Worm (Caenorhabditis elegans) whole organism, L1 larva: ENCODE data around the gene zipt-16.

ENCODE experiments used
- F16B12.6 ChIP-seq: fragments of 150-350 bp; optimal IDR thresholded peaks from 2 replicates; lab custom pipeline; 2014; ENCODE audit warnings: missing biosample characterization, missing genetic modification characterization
- Y116A8C.19 ChIP-seq: sonication (generic microtip); optimal IDR thresholded peaks from 2 replicates; lab custom pipeline; 2016; ENCODE audit warnings: missing compliant biosample characterization, missing genetic modification characterization, borderline replicate concordance
- alr-1 ChIP-seq: fragments of 200-800 bp; sonication (Bioruptor generic); optimal IDR thresholded peaks from 2 replicates; lab custom pipeline; 2018; ENCODE audit warnings: borderline replicate concordance, mild to moderate bottlenecking, missing genetic modification characterization, missing compliant biosample characterization
- ceh-82 ChIP-seq, 3 experiments: fragments of 150-350 bp in 1 of 3; sonication (generic microtip) in 2 of 3; optimal IDR thresholded peaks; 2 replicates each; lab custom pipeline; 2014 to 2017; ENCODE audit warnings: missing biosample characterization in 3 of 3, missing genetic modification characterization in 3 of 3
- ces-1 ChIP-seq: fragments of 150-350 bp; optimal IDR thresholded peaks from 2 replicates; lab custom pipeline; 2014; ENCODE audit warnings: missing biosample characterization, missing genetic modification reagents, missing genetic modification characterization
- efl-1 ChIP-seq, 4 experiments: fragments of 150-350 bp; optimal IDR thresholded peaks in 3 of 4; peaks in 1 of 4; 1 replicate in 1 of 4; 2 replicates in 3 of 4; lab custom pipeline; 2014; ENCODE audit warnings: missing biosample characterization in 2 of 4, missing genetic modification characterization in 2 of 4, missing genetic modification reagents in 2 of 4
- efl-3 ChIP-seq: fragments of 200-800 bp; sonication (Bioruptor generic); optimal IDR thresholded peaks from 2 replicates; lab custom pipeline; 2018; ENCODE audit warnings: mild to moderate bottlenecking, missing genetic modification characterization, missing compliant biosample characterization
- egl-27 ChIP-seq, 2 experiments: fragments of 150-350 bp in 1 of 2; sonication (generic microtip); optimal IDR thresholded peaks; 3 replicates each; lab custom pipeline; 2017 to 2018; ENCODE audit warnings: missing biosample characterization in 2 of 2, missing genetic modification characterization in 2 of 2, missing genetic modification reagents in 2 of 2
- elt-2 ChIP-seq: sonication (generic microtip); optimal IDR thresholded peaks from 2 replicates; lab custom pipeline; 2016; ENCODE audit warnings: missing genetic modification characterization, mild to moderate bottlenecking, inconsistent platforms, missing compliant biosample characterization, missing genetic modification reagents
- ets-5 ChIP-seq: fragments of 200-800 bp; sonication (Bioruptor generic); IDR thresholded peaks from 2 replicates; pipeline ENCODE4 v1.3.6; 2022; ENCODE audit warnings: missing genetic modification characterization, missing compliant biosample characterization
- fkh-4 ChIP-seq: sonication (generic microtip); optimal IDR thresholded peaks from 2 replicates; lab custom pipeline; 2016; ENCODE audit warnings: missing compliant biosample characterization, missing genetic modification characterization, borderline replicate concordance
- grh-1 ChIP-seq: fragments of 200-800 bp; sonication (Bioruptor generic); IDR thresholded peaks from 2 replicates; pipeline ENCODE4 v1.3.6; 2022; ENCODE audit warnings: missing genetic modification reagents, missing genetic modification characterization, missing compliant biosample characterization
- hpl-2 ChIP-seq: fragments of 150-350 bp; optimal IDR thresholded peaks from 2 replicates; lab custom pipeline; 2014; ENCODE audit warnings: missing biosample characterization, missing genetic modification reagents, missing genetic modification characterization
- isw-1 ChIP-seq: fragments of 200-800 bp; sonication (Bioruptor generic); IDR thresholded peaks from 2 replicates; pipeline ENCODE4 v1.3.6; 2022; ENCODE audit warnings: missing genetic modification characterization, missing compliant biosample characterization
- jun-1 ChIP-seq: fragments of 150-350 bp; optimal IDR thresholded peaks from 2 replicates; lab custom pipeline; 2014; ENCODE audit warnings: missing biosample characterization, missing genetic modification reagents, missing genetic modification characterization
- lin-13 ChIP-seq: fragments of 150-350 bp; optimal IDR thresholded peaks from 2 replicates; lab custom pipeline; 2014; ENCODE audit warnings: missing biosample characterization, missing genetic modification reagents, missing genetic modification characterization
- lin-14 ChIP-seq: fragments of 200-800 bp; sonication (Bioruptor generic); optimal IDR thresholded peaks from 2 replicates; lab custom pipeline; 2018; ENCODE audit warnings: mild to moderate bottlenecking, missing genetic modification characterization, moderate library complexity, missing compliant biosample characterization
- lin-15B ChIP-seq: fragments of 150-350 bp; sonication (generic microtip); optimal IDR thresholded peaks from 3 replicates; lab custom pipeline; 2014; ENCODE audit warnings: missing biosample characterization, missing genetic modification characterization
- lin-35 ChIP-seq, 2 experiments: fragments of 150-350 bp; optimal IDR thresholded peaks; 2 replicates each; lab custom pipeline; 2014; ENCODE audit warnings: missing biosample characterization in 2 of 2, missing genetic modification characterization in 2 of 2, missing genetic modification reagents in 2 of 2
- lin-39 ChIP-seq: fragments of 150-350 bp; optimal IDR thresholded peaks from 2 replicates; lab custom pipeline; 2014; ENCODE audit warnings: missing biosample characterization, missing genetic modification reagents, missing genetic modification characterization
- mdl-1 ChIP-seq, 2 experiments: fragments of 150-350 bp; optimal IDR thresholded peaks; 2 replicates each; lab custom pipeline; 2014 to 2017; ENCODE audit warnings: missing biosample characterization in 2 of 2, missing genetic modification characterization in 2 of 2, inconsistent platforms in 1 of 2
- mep-1 ChIP-seq: fragments of 150-350 bp; optimal IDR thresholded peaks from 2 replicates; lab custom pipeline; 2014; ENCODE audit warnings: missing biosample characterization, missing genetic modification characterization
- nhr-11 ChIP-seq: fragments of 150-350 bp; optimal IDR thresholded peaks from 2 replicates; lab custom pipeline; 2014; ENCODE audit warnings: missing biosample characterization, missing genetic modification characterization
- nhr-12 ChIP-seq: sonication (generic microtip); optimal IDR thresholded peaks from 2 replicates; lab custom pipeline; 2017; ENCODE audit warnings: missing biosample characterization, missing genetic modification characterization
- nhr-20 ChIP-seq: sonication (generic microtip); optimal IDR thresholded peaks from 2 replicates; lab custom pipeline; 2016; ENCODE audit warnings: mild to moderate bottlenecking, missing genetic modification characterization, missing compliant biosample characterization
- nhr-28 ChIP-seq: fragments of 150-350 bp; optimal IDR thresholded peaks from 2 replicates; lab custom pipeline; 2014; ENCODE audit warnings: missing biosample characterization, missing genetic modification characterization
- nhr-76 ChIP-seq: sonication (generic microtip); optimal IDR thresholded peaks from 2 replicates; lab custom pipeline; 2017; ENCODE audit warnings: missing biosample characterization, missing genetic modification characterization
- nhr-77 ChIP-seq: fragments of 150-350 bp; optimal IDR thresholded peaks from 2 replicates; lab custom pipeline; 2014; ENCODE audit warnings: missing biosample characterization, missing genetic modification characterization
- nhr-90 ChIP-seq: sonication (generic microtip); optimal IDR thresholded peaks from 2 replicates; lab custom pipeline; 2016; ENCODE audit warnings: mild to moderate bottlenecking, missing genetic modification characterization, missing compliant biosample characterization; ENCODE audit not compliant: poor library complexity
- pag-3 ChIP-seq: sonication (generic microtip); optimal IDR thresholded peaks from 2 replicates; lab custom pipeline; 2017; ENCODE audit warnings: missing genetic modification characterization, mild to moderate bottlenecking, missing compliant biosample characterization, antibody characterized with exemption, borderline replicate concordance; ENCODE audit not compliant: insufficient read depth
- pqm-1 ChIP-seq: sonication (generic microtip); optimal IDR thresholded peaks from 3 replicates; lab custom pipeline; 2017; ENCODE audit warnings: missing biosample characterization, missing genetic modification characterization
- rnt-1 ChIP-seq: sonication (generic microtip); optimal IDR thresholded peaks from 2 replicates; lab custom pipeline; 2016; ENCODE audit warnings: mild to moderate bottlenecking, missing genetic modification characterization, moderate library complexity, missing compliant biosample characterization
- snpc-4 ChIP-seq: fragments of 150-350 bp; optimal IDR thresholded peaks from 2 replicates; lab custom pipeline; 2014; ENCODE audit warnings: missing biosample characterization, missing genetic modification characterization
- sptf-1 ChIP-seq: fragments of 150-350 bp; optimal IDR thresholded peaks from 2 replicates; lab custom pipeline; 2014; ENCODE audit warnings: missing biosample characterization, missing genetic modification characterization
- tbx-2 ChIP-seq: sonication (generic microtip); optimal IDR thresholded peaks from 2 replicates; lab custom pipeline; 2016; ENCODE audit warnings: missing genetic modification characterization, missing compliant biosample characterization
- tlp-1 ChIP-seq: fragments of 150-350 bp; optimal IDR thresholded peaks from 2 replicates; lab custom pipeline; 2014; ENCODE audit warnings: missing biosample characterization, missing genetic modification characterization
- unc-62 ChIP-seq: fragments of 150-350 bp; optimal IDR thresholded peaks from 2 replicates; lab custom pipeline; 2014; ENCODE audit warnings: missing biosample characterization, missing genetic modification reagents, missing genetic modification characterization
- unc-98 ChIP-seq: fragments of 200-800 bp; sonication (Bioruptor generic); IDR thresholded peaks from 2 replicates; pipeline ENCODE4 v1.3.6; 2022; ENCODE audit warnings: missing genetic modification characterization, missing compliant biosample characterization
- vab-15 ChIP-seq: sonication (generic microtip); optimal IDR thresholded peaks from 2 replicates; lab custom pipeline; 2017; ENCODE audit warnings: missing genotype, mild to moderate bottlenecking, missing genetic modification characterization, missing compliant biosample characterization
- xbp-1 ChIP-seq: sonication (generic microtip); optimal IDR thresholded peaks from 2 replicates; lab custom pipeline; 2016; ENCODE audit warnings: missing genetic modification characterization, missing compliant biosample characterization
- ztf-4 ChIP-seq: fragments of 150-350 bp; optimal IDR thresholded peaks from 2 replicates; lab custom pipeline; 2014; ENCODE audit warnings: missing biosample characterization, missing genetic modification characterization

The zipt-16 gene

ce11 chrV:11449404-11449803, 13.4 kb upstream of the zipt-16 start:
- TF ChIP-seq F16B12.6 (tag; lab: Kevin White, UChicago) = no peak
- no peak for TF ChIP-seq ztf-4
- no peak for TF ChIP-seq egl-27 (tag; optimal IDR thresholded peaks at IDR 0.05; lab: Kevin White, UChicago)
- no peak for TF ChIP-seq grh-1 (GFP tag; lab: Robert Waterston, UW)
- no peak for TF ChIP-seq nhr-12 (tag; lab: Kevin White, UChicago)
- no peak for TF ChIP-seq elt-2
- no peak for TF ChIP-seq alr-1 (tag; lab: Kevin White, UChicago)
- no peak for TF ChIP-seq lin-13 (GFP tag; lab: Kevin White, UChicago)
- TF ChIP-seq rnt-1 = no peak
- no peak for TF ChIP-seq sptf-1 (tag; lab: Kevin White, UChicago)
- TF ChIP-seq lin-39 (tag; lab: Kevin White, UChicago) = no peak
- TF ChIP-seq tlp-1 (tag; lab: Kevin White, UChicago) = no peak

- TF ChIP-seq nhr-90 (tag; lab: Kevin White, UChicago) (no peak), isw-1 (GFP tag; lab: Robert Waterston, UW) (no peak), vab-15 (tag; lab: Kevin White, UChicago) (no peak)
- TF ChIP-seq, all 84 proteins: peak for 0
Measured at ce11 chrV:11450257-11450656, 12.6 kb upstream of the zipt-16 start, which contains the start of gene col-156. Gene col-156, minus strand, starts transcription at chrV:11450357.

- TF ChIP-seq nhr-28 (no peak), lin-14 (GFP tag; lab: Kevin White, UChicago) (peak; percentile 44), ets-5 (no peak)
Measured at ce11 chrV:11454917-11455316, 7.9 kb upstream of the zipt-16 start.

ce11 chrV:11459255-11459654, 3.6 kb upstream of the zipt-16 start, which contains the start of gene T11F9.1:
Gene T11F9.1, plus strand, starts transcription at chrV:11459555.
- TF ChIP-seq Y116A8C.19 (tag; lab: Kevin White, UChicago) = no peak
- TF ChIP-seq unc-62 = no peak
- TF ChIP-seq lin-14 (GFP tag; lab: Kevin White, UChicago) = peak; percentile 51

ce11 chrV:11470210-11470713, 7.4 kb downstream of the zipt-16 start, which contains the start of gene aat-6:
Gene aat-6, minus strand, starts transcription at chrV:11470663.
- TF ChIP-seq nhr-12 (tag; lab: Kevin White, UChicago) (no peak), snpc-4 (no peak), pqm-1 (tag; lab: Kevin White, UChicago) (peak; percentile 10), lin-35 (GFP tag; optimal IDR thresholded peaks at IDR 0.05; lab: Kevin White, UChicago) (peak in 1 of 2 experiments; percentile 24), efl-1 (optimal IDR thresholded peaks at IDR 0.05; lab: Kevin White, UChicago) (no peak), efl-1 (GFP tag; optimal IDR thresholded peaks at IDR 0.05 in 1 of 2; lab: Kevin White, UChicago) (peak in 1 of 2 experiments; percentile 78), lin-15B (tag; lab: Kevin White, UChicago) (no peak), nhr-90 (tag; lab: Kevin White, UChicago) (peak; percentile 2), tbx-2 (tag; lab: Kevin White, UChicago) (no peak), elt-2 (peak; percentile 93), efl-3 (GFP tag; lab: Kevin White, UChicago) (no peak), fkh-4 (tag; lab: Kevin White, UChicago) (no peak), nhr-76 (tag; lab: Kevin White, UChicago) (no peak), Y116A8C.19 (tag; lab: Kevin White, UChicago) (no peak), nhr-20 (tag; lab: Kevin White, UChicago) (peak; percentile 38), unc-98 (no peak)

- no peak for TF ChIP-seq xbp-1 (tag; lab: Kevin White, UChicago)
- TF ChIP-seq F16B12.6 (tag; lab: Kevin White, UChicago) = no peak
- no peak for TF ChIP-seq hpl-2 (GFP tag; lab: Kevin White, UChicago)
- TF ChIP-seq nhr-77 = no peak
- TF ChIP-seq mdl-1 (tag; optimal IDR thresholded peaks at IDR 0.05; lab: Kevin White, UChicago) = no peak
- no peak for TF ChIP-seq ceh-82 (tag; optimal IDR thresholded peaks at IDR 0.05; lab: Kevin White, UChicago)
- no peak for TF ChIP-seq mep-1 (tag; lab: Kevin White, UChicago)
- TF ChIP-seq nhr-11 (tag; lab: Kevin White, UChicago) = no peak
- TF ChIP-seq elt-2 = no peak
- no peak for TF ChIP-seq vab-15 (tag; lab: Kevin White, UChicago)
- TF ChIP-seq ces-1 (GFP tag; lab: Kevin White, UChicago) = no peak
- TF ChIP-seq pag-3 (tag; lab: Kevin White, UChicago) = no peak
- TF ChIP-seq jun-1 (tag; lab: Kevin White, UChicago) = no peak
Measured at ce11 chrV:11472209-11472608, 9.4 kb downstream of the zipt-16 start, which contains the start of the genes nas-20 and nas-21. Gene nas-20, minus strand, starts transcription at chrV:11472309. Gene nas-21, plus strand, starts transcription at chrV:11472564.
